Worm (Caenorhabditis elegans) whole organism, L2 larva: ENCODE measurements around the gene R10E12.2.

Source experiments
- C34F6.9 ChIP-seq: fragments of 150-350 bp; optimal IDR thresholded peaks from 2 replicates; lab custom pipeline; 2014; ENCODE audit warnings: missing biosample characterization, missing genetic modification characterization
- F13H6.1 ChIP-seq: sonication (generic microtip); optimal IDR thresholded peaks from 2 replicates; lab custom pipeline; 2016; ENCODE audit warnings: missing genetic modification characterization, missing compliant biosample characterization
- R02D3.7 ChIP-seq: fragments of 150-350 bp; optimal IDR thresholded peaks from 2 replicates; lab custom pipeline; 2014; ENCODE audit warnings: missing biosample characterization, missing genetic modification characterization
- alr-1 ChIP-seq: fragments of 150-350 bp; optimal IDR thresholded peaks from 2 replicates; lab custom pipeline; 2014; ENCODE audit warnings: missing biosample characterization, missing genetic modification characterization
- crh-2 ChIP-seq: sonication (generic microtip); optimal IDR thresholded peaks from 2 replicates; lab custom pipeline; 2017; ENCODE audit warnings: missing biosample characterization, missing genetic modification characterization
- egl-27 ChIP-seq: sonication (generic microtip); optimal IDR thresholded peaks from 3 replicates; lab custom pipeline; 2017; ENCODE audit warnings: missing biosample characterization, missing genetic modification reagents, missing genetic modification characterization
- fos-1 ChIP-seq: fragments of 150-350 bp; optimal IDR thresholded peaks from 2 replicates; lab custom pipeline; 2014; ENCODE audit warnings: missing biosample characterization, missing genetic modification characterization
- gmeb-1 ChIP-seq: fragments of 150-350 bp; optimal IDR thresholded peaks from 2 replicates; lab custom pipeline; 2014; ENCODE audit warnings: missing biosample characterization, missing genetic modification characterization
- lin-11 ChIP-seq: fragments of 150-350 bp; sonication (generic microtip); optimal IDR thresholded peaks from 2 replicates; lab custom pipeline; 2014; ENCODE audit warnings: missing biosample characterization, missing genetic modification characterization, inconsistent platforms, mixed read lengths
- lsy-2 ChIP-seq, 2 experiments: fragments of 150-350 bp in 1 of 2; sonication (generic microtip) in 1 of 2; optimal IDR thresholded peaks; 2 replicates each; lab custom pipeline; 2014 to 2017; ENCODE audit warnings: missing biosample characterization in 2 of 2, missing genetic modification characterization in 2 of 2
- mbf-1 ChIP-seq: sonication (generic microtip); optimal IDR thresholded peaks from 2 replicates; lab custom pipeline; 2017; ENCODE audit warnings: missing biosample characterization, missing genetic modification characterization
- nhr-10 ChIP-seq: sonication (generic microtip); optimal IDR thresholded peaks from 2 replicates; lab custom pipeline; 2017; ENCODE audit warnings: missing biosample characterization, missing genetic modification characterization
- nhr-11 ChIP-seq: fragments of 150-350 bp; optimal IDR thresholded peaks from 2 replicates; lab custom pipeline; 2014; ENCODE audit warnings: missing biosample characterization, missing genetic modification characterization
- nhr-12 ChIP-seq: fragments of 150-350 bp; optimal IDR thresholded peaks from 2 replicates; lab custom pipeline; 2014; ENCODE audit warnings: missing biosample characterization, missing genetic modification characterization
- nhr-129 ChIP-seq: fragments of 150-350 bp; optimal IDR thresholded peaks from 2 replicates; lab custom pipeline; 2014; ENCODE audit warnings: missing biosample characterization, missing genetic modification characterization
- nhr-21 ChIP-seq: fragments of 150-350 bp; optimal IDR thresholded peaks from 2 replicates; lab custom pipeline; 2014; ENCODE audit warnings: missing biosample characterization, missing genetic modification characterization
- nhr-23 ChIP-seq: fragments of 150-350 bp; optimal IDR thresholded peaks from 2 replicates; lab custom pipeline; 2014; ENCODE audit warnings: missing biosample characterization, missing genetic modification reagents, missing genetic modification characterization
- nhr-6 ChIP-seq: fragments of 150-350 bp; optimal IDR thresholded peaks from 2 replicates; lab custom pipeline; 2014; ENCODE audit warnings: missing biosample characterization, missing genetic modification characterization
- nhr-77 ChIP-seq: fragments of 150-350 bp; optimal IDR thresholded peaks from 2 replicates; lab custom pipeline; 2014; ENCODE audit warnings: missing biosample characterization, missing genetic modification characterization
- peb-1 ChIP-seq: fragments of 150-350 bp; optimal IDR thresholded peaks from 2 replicates; lab custom pipeline; 2014; ENCODE audit warnings: missing biosample characterization, missing genetic modification characterization
- skn-1 ChIP-seq: sonication (generic microtip); optimal IDR thresholded peaks from 2 replicates; lab custom pipeline; 2017; ENCODE audit warnings: missing biosample characterization, missing genetic modification characterization
- sma-3 ChIP-seq: sonication (generic microtip); optimal IDR thresholded peaks from 2 replicates; lab custom pipeline; 2016; ENCODE audit warnings: missing genetic modification reagents, missing genetic modification characterization, missing compliant biosample characterization
- sma-9 ChIP-seq, 2 experiments: fragments of 150-350 bp in 1 of 2; sonication (generic microtip) in 1 of 2; optimal IDR thresholded peaks; 2 replicates each; lab custom pipeline; 2014 to 2016; ENCODE audit warnings: missing genetic modification characterization in 2 of 2, mild to moderate bottlenecking in 1 of 2, missing biosample characterization in 1 of 2, missing compliant biosample characterization in 1 of 2, missing genetic modification reagents in 1 of 2, moderate library complexity in 1 of 2
- unc-55 ChIP-seq: fragments of 150-350 bp; sonication (generic microtip); optimal IDR thresholded peaks from 3 replicates; lab custom pipeline; 2014; ENCODE audit warnings: missing biosample characterization, missing genetic modification reagents, missing genetic modification characterization
- unc-62 ChIP-seq: fragments of 150-350 bp; optimal IDR thresholded peaks from 2 replicates; lab custom pipeline; 2014; ENCODE audit warnings: missing biosample characterization, missing genetic modification reagents, missing genetic modification characterization
- ztf-1 ChIP-seq: fragments of 200-800 bp; sonication (Bioruptor generic); conservative IDR thresholded peaks from 2 replicates; pipeline ENCODE4 v1.3.6; 2022; ENCODE audit warnings: missing genetic modification characterization, missing compliant biosample characterization
- ztf-4 ChIP-seq: fragments of 150-350 bp; optimal IDR thresholded peaks from 2 replicates; lab custom pipeline; 2014; ENCODE audit warnings: missing biosample characterization, missing genetic modification characterization

The R10E12.2 gene

ce11 chrIII:9950244-9950643, 23.4 kb downstream of the R10E12.2 start, which contains the start of gene K03H1.13:
Gene K03H1.13, minus strand, starts transcription at chrIII:9950344.
- TF ChIP-seq ztf-1 = no peak
- TF ChIP-seq C34F6.9 (tag; lab: Kevin White, UChicago) = peak; percentile 13
- no peak for TF ChIP-seq nhr-6 (tag; lab: Kevin White, UChicago)
- TF ChIP-seq skn-1 (tag; lab: Kevin White, UChicago) = no peak
- no peak for TF ChIP-seq nhr-77 (tag; lab: Kevin White, UChicago)
- no peak for TF ChIP-seq ztf-4 (tag; lab: Kevin White, UChicago)
- TF ChIP-seq unc-55 (GFP tag; lab: Kevin White, UChicago) = peak; percentile 29

DNA sequence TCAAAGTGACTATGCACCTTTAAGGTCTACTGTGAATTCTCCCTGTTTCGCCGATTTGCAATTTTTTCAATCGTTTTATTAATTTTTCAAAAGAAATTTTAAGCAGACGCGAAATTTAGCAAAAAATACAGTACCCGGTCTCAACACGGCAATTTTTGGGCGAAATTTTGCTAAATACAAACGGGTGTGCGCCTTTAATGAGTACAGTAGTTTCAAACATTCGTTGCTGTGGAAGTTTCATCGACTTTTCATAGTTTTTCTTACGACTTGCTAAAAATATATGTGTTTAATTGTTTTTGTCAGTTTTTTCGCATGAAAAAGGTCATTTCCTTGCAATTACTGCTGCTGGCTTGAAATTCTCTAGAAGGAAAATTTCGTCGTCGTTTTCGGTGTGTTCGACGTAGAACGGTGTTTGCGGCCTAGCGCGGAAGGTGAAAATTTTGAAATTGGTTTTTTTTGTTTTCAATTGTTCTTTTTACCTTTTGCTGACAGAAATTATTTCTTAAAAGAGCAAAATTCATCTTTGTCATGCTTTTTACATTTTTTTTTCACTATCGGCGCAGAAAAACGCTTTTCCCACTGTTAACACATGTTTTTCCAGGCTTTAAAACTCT, 26.8 kb downstream of the R10E12.2 start, which contains the start of gene K03H1.7:
Gene K03H1.7 (plus strand): TSS at position 600 of the 614 bp plus-strand sequence.
- TF ChIP-seq gmeb-1 (tag; lab: Kevin White, UChicago) = peak; percentile 54
- TF ChIP-seq mbf-1 (tag; lab: Kevin White, UChicago) = no peak
- TF ChIP-seq, all 48 proteins: peak for 1

- no peak for TF ChIP-seq nhr-77 (tag; lab: Kevin White, UChicago)
- no peak for TF ChIP-seq peb-1 (tag; lab: Kevin White, UChicago)
- no peak for TF ChIP-seq crh-2 (tag; lab: Kevin White, UChicago)
- TF ChIP-seq F13H6.1 (tag; lab: Kevin White, UChicago) = no peak
- no peak for TF ChIP-seq C34F6.9 (tag; lab: Kevin White, UChicago)
- no peak for TF ChIP-seq alr-1 (tag; lab: Kevin White, UChicago)
Observed at ce11 chrIII:9944723-9945122, 28.9 kb downstream of the R10E12.2 start, which contains the start of gene gln-2. Gene gln-2, minus strand, starts transcription at chrIII:9944823.

- no peak for TF ChIP-seq lin-11 (tag; lab: Kevin White, UChicago)
- TF ChIP-seq gmeb-1 (tag; lab: Kevin White, UChicago) = no peak
- no peak for TF ChIP-seq egl-27
- no peak for TF ChIP-seq skn-1 (tag; lab: Kevin White, UChicago)
- TF ChIP-seq mbf-1 (tag; lab: Kevin White, UChicago) = no peak
- TF ChIP-seq sma-3 (GFP tag; lab: Kevin White, UChicago) = no peak
- TF ChIP-seq nhr-6 (tag; lab: Kevin White, UChicago) = no peak
- no peak for TF ChIP-seq nhr-77 (tag; lab: Kevin White, UChicago)
- no peak for TF ChIP-seq ztf-4 (tag; lab: Kevin White, UChicago)
- no peak for TF ChIP-seq nhr-129 (tag; lab: Kevin White, UChicago)
Observed at ce11 chrIII:9941020-9941674, 32.5 kb downstream of the R10E12.2 start, which contains the start of the genes K03H1.9 and K03H1.12. Gene K03H1.9, minus strand, starts transcription at chrIII:9941490. Gene K03H1.12, plus strand, starts transcription at chrIII:9941624.

- TF ChIP-seq nhr-23 (tag; lab: Kevin White, UChicago) (no peak), lsy-2 (tag; optimal IDR thresholded peaks at IDR 0.05; lab: Kevin White, UChicago) (no peak), crh-2 (tag; lab: Kevin White, UChicago) (no peak), sma-9 (GFP tag; optimal IDR thresholded peaks at IDR 0.05; lab: Kevin White, UChicago) (no peak), sma-9 (tag; optimal IDR thresholded peaks at IDR 0.05; lab: Kevin White, UChicago) (no peak), gmeb-1 (tag; lab: Kevin White, UChicago) (no peak), unc-55 (GFP tag; lab: Kevin White, UChicago) (no peak), peb-1 (tag; lab: Kevin White, UChicago) (no peak), nhr-21 (tag; lab: Kevin White, UChicago) (no peak), C34F6.9 (tag; lab: Kevin White, UChicago) (no peak), unc-62 (no peak), F13H6.1 (tag; lab: Kevin White, UChicago) (no peak), fos-1 (tag; lab: Kevin White, UChicago) (no peak), nhr-11 (tag; lab: Kevin White, UChicago) (no peak), mbf-1 (tag; lab: Kevin White, UChicago) (no peak), nhr-10 (tag; lab: Kevin White, UChicago) (no peak)
- TF ChIP-seq, all 48 proteins: peak for 0
Observed at ce11 chrIII:9932091-9932490, 41.6 kb downstream of the R10E12.2 start, which contains the start of gene dec-7. Gene dec-7, plus strand, starts transcription at chrIII:9932398.

- TF ChIP-seq nhr-6 (tag; lab: Kevin White, UChicago) (no peak), lin-11 (tag; lab: Kevin White, UChicago) (no peak), F13H6.1 (tag; lab: Kevin White, UChicago) (peak; percentile 54), crh-2 (tag; lab: Kevin White, UChicago) (peak; percentile 52), gmeb-1 (tag; lab: Kevin White, UChicago) (peak; percentile 2), fos-1 (tag; lab: Kevin White, UChicago) (peak; percentile 69), nhr-12 (tag; lab: Kevin White, UChicago) (no peak), sma-9 (GFP tag; optimal IDR thresholded peaks at IDR 0.05; lab: Kevin White, UChicago) (peak; percentile 43), sma-9 (tag; optimal IDR thresholded peaks at IDR 0.05; lab: Kevin White, UChicago) (no peak), nhr-11 (tag; lab: Kevin White, UChicago) (no peak), R02D3.7 (tag; lab: Kevin White, UChicago) (no peak)
Observed at ce11 chrIII:9930406-9930805, 43.3 kb downstream of the R10E12.2 start.
